Worm (Caenorhabditis elegans): ENCODE measurements around the gene Y47D7A.15.

DNA sequence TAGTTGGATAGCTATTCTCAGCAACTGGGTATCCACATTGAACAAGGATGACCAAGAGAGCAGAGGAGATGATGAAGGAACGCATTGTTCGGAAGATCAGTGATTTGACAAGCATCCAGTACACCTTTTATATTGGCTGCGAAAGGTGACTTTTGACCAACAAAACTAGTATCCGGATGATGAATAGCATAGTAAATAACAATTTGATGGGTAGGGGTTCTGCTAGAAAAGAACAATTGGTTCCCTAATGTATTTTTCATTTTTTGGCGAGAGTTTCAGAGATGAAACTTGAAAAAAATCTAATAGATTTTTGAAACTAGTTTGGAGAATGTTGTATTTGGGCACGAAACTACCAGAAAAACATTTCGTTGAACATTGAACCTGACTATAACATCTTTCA lies 4.8 kb downstream of the Y47D7A.15 start, which contains the start of gene Y47D7A.11:
- TF ChIP-seq lin-15B (tag; optimal IDR thresholded peaks at IDR 0.05) (no peak), jun-1 (tag; optimal IDR thresholded peaks at IDR 0.05) (no peak), nhr-237 (tag; optimal IDR thresholded peaks at IDR 0.05) (no peak), nhr-11 (tag; optimal IDR thresholded peaks at IDR 0.05) (no peak)

Measured in whole organism, L3 larva.